Fruit fly (Drosophila melanogaster) whole organism, pupa: ENCODE results near the gene CG11700.

Source experiments
- CG10348 ChIP-seq: fragments of 200-800 bp; sonication (Bioruptor generic); IDR thresholded peaks from 2 replicates; pipeline ENCODE4 v1.3.6; 2022; ENCODE audit warnings: missing biosample characterization, missing genetic modification characterization
- CG12605 ChIP-seq: fragments of 200-800 bp; sonication (Bioruptor generic); IDR thresholded peaks from 2 replicates; pipeline ENCODE4 v1.3.6; 2022; ENCODE audit warnings: missing biosample characterization, missing genetic modification characterization
- CG13204 ChIP-seq: fragments of 200-800 bp; sonication (Bioruptor generic); optimal IDR thresholded peaks from 2 replicates; lab custom pipeline; 2018; ENCODE audit warnings: missing biosample characterization, mild to moderate bottlenecking, missing genetic modification characterization, moderate library complexity
- CG14655 ChIP-seq: fragments of 200-800 bp; sonication (Bioruptor generic); optimal IDR thresholded peaks from 3 replicates; lab custom pipeline; 2017; ENCODE audit warnings: mild to moderate bottlenecking, missing biosample characterization, missing genetic modification reagents, missing genetic modification characterization
- CG4496 ChIP-seq: fragments of 200-800 bp; sonication (Bioruptor generic); IDR thresholded peaks from 3 replicates; pipeline ENCODE4 v1.3.6; 2022; ENCODE audit warnings: missing biosample characterization, missing genetic modification characterization
- CG8159 ChIP-seq: fragments of 200-800 bp; sonication (Bioruptor generic); optimal IDR thresholded peaks from 3 replicates; lab custom pipeline; 2018; ENCODE audit warnings: missing biosample characterization, mild to moderate bottlenecking, missing genetic modification characterization, moderate library complexity
- CG8301 ChIP-seq: fragments of 200-800 bp; sonication (Bioruptor generic); optimal IDR thresholded peaks from 2 replicates; lab custom pipeline; 2018; ENCODE audit warnings: missing biosample characterization, mild to moderate bottlenecking, missing genetic modification characterization
- CG9948 ChIP-seq: fragments of 200-800 bp; sonication (Bioruptor generic); optimal IDR thresholded peaks from 2 replicates; lab custom pipeline; 2018; ENCODE audit warnings: missing biosample characterization, mild to moderate bottlenecking, missing genetic modification characterization, moderate library complexity
- EcR ChIP-seq: fragments of 200-800 bp; sonication (Bioruptor generic); optimal IDR thresholded peaks from 3 replicates; lab custom pipeline; 2019; ENCODE audit warnings: missing biosample characterization, missing genetic modification characterization, mild to moderate bottlenecking, moderate library complexity, missing genetic modification reagents
- Ets98B ChIP-seq: fragments of 200-800 bp; sonication (Bioruptor generic); IDR thresholded peaks from 2 replicates; pipeline ENCODE4 v1.3.6; 2022; ENCODE audit warnings: missing biosample characterization, missing genetic modification characterization
- Pif1A ChIP-seq: fragments of 200-800 bp; sonication (Bioruptor generic); optimal IDR thresholded peaks from 3 replicates; lab custom pipeline; 2016; ENCODE audit warnings: missing biosample characterization, missing genetic modification characterization
- Snoo ChIP-seq: fragments of 200-800 bp; sonication (Bioruptor generic); optimal IDR thresholded peaks from 3 replicates; lab custom pipeline; 2017; ENCODE audit warnings: missing biosample characterization, mild to moderate bottlenecking, missing genetic modification characterization, inconsistent platforms
- fd96Ca ChIP-seq: fragments of 200-800 bp; sonication (Bioruptor generic); IDR thresholded peaks from 3 replicates; pipeline ENCODE4 v1.3.6; 2022; ENCODE audit warnings: missing biosample characterization, missing genetic modification characterization
- rn ChIP-seq: fragments of 200-800 bp; sonication (Bioruptor generic); IDR thresholded peaks from 2 replicates; pipeline ENCODE4 v1.3.6; 2022; ENCODE audit warnings: missing biosample characterization, missing genetic modification characterization

DNA sequence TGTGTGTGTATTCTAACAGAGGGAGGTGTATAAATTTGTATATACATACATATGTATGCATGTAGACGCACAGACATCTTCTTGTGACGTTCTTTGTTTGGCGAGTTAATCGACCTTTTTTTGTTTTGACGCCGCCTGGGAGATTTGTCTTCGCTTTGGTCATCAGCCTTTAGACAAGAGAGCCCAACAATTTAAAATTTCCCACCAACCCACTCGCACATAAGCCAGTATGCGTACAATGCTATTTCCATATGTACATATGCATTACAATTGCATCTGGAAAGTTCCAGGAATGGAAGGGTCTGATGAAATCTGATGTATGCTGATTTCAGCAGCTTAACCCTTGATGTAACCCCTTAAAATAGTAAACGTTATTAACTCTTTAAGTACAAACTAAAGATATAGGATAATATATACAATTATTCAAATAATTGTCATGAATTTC is 3.7 kb downstream of the CG11700 start, which contains the start of gene Ubi-p5E:
- no peak for TF ChIP-seq CG8159
- TF ChIP-seq CG9948, result no peak
- TF ChIP-seq rn (GFP tag; lab: Robert Waterston, UW), result no peak
- TF ChIP-seq CG12605 (GFP tag; lab: Robert Waterston, UW), result 0 out of 2 replicates have a peak, but pooled peaks have one; percentile 14
- no peak for TF ChIP-seq CG14655
- TF ChIP-seq Ets98B (GFP tag; lab: Robert Waterston, UW), result no peak
- TF ChIP-seq CG10348 (GFP tag; lab: Robert Waterston, UW), result no peak
- TF ChIP-seq CG13204 (GFP tag; lab: Kevin White, UChicago), result no peak
- no peak for TF ChIP-seq CG8301 (tag; lab: Kevin White, UChicago)
- TF ChIP-seq Snoo (tag; lab: Kevin White, UChicago), result no peak
- TF ChIP-seq Pif1A, result no peak
- TF ChIP-seq EcR (GFP tag; lab: Kevin White, UChicago), result peak; percentile 90
- TF ChIP-seq CG4496 (GFP tag; lab: Robert Waterston, UW), result 0 out of 3 replicates have a peak, but pooled peaks have one; percentile 38
- TF ChIP-seq fd96Ca (GFP tag; lab: Robert Waterston, UW), result no peak
